Fruit fly (Drosophila melanogaster) whole organism, embryonic: ENCODE measurements around the gene CG6415.
A peak's percentile ranks its signal among the peaks of the same experiment; 100 is the strongest.

Experiments
- Atf3 ChIP-seq: fragments of 200-800 bp; sonication (Bioruptor generic); optimal IDR thresholded peaks from 3 replicates; lab custom pipeline; 2016; ENCODE audit warnings: missing biosample characterization, missing genetic modification characterization
- BEAF-32 ChIP-seq: fragments of 200-800 bp; sonication (Bioruptor generic); optimal IDR thresholded peaks from 3 replicates; lab custom pipeline; 2017; ENCODE audit warnings: missing biosample characterization, missing genetic modification characterization, mild to moderate bottlenecking, moderate library complexity, missing genetic modification reagents
- CG10431 ChIP-seq: fragments of 200-800 bp; sonication (Bioruptor generic); optimal IDR thresholded peaks from 3 replicates; lab custom pipeline; 2018; ENCODE audit warnings: missing biosample characterization, mild to moderate bottlenecking, missing genetic modification characterization
- CG10654 ChIP-seq: fragments of 200-800 bp; sonication (Bioruptor generic); optimal IDR thresholded peaks from 2 replicates; lab custom pipeline; 2016; ENCODE audit warnings: missing biosample characterization, missing genetic modification characterization
- CG12659 ChIP-seq: fragments of 200-800 bp; sonication (Bioruptor generic); optimal IDR thresholded peaks from 3 replicates; lab custom pipeline; 2017; ENCODE audit warnings: mild to moderate bottlenecking, missing biosample characterization, missing genetic modification reagents, missing genetic modification characterization
- CG12769 ChIP-seq: fragments of 200-800 bp; sonication (Bioruptor generic); optimal IDR thresholded peaks from 2 replicates; lab custom pipeline; 2019; ENCODE audit warnings: missing biosample characterization, mild to moderate bottlenecking, missing genetic modification characterization, moderate library complexity
- CG15514 ChIP-seq: fragments of 200-800 bp; sonication (Bioruptor generic); optimal IDR thresholded peaks from 3 replicates; lab custom pipeline; 2017; ENCODE audit warnings: missing biosample characterization, missing genetic modification characterization, mild to moderate bottlenecking, moderate library complexity, missing genetic modification reagents
- CG1603 ChIP-seq: fragments of 200-800 bp; sonication (Bioruptor generic); optimal IDR thresholded peaks from 2 replicates; lab custom pipeline; 2019; ENCODE audit warnings: missing biosample characterization, mild to moderate bottlenecking, missing genetic modification characterization, moderate library complexity
- CG17612 ChIP-seq: fragments of 200-800 bp; sonication (Bioruptor generic); IDR thresholded peaks from 2 replicates; pipeline ENCODE4 v1.3.6; 2022; ENCODE audit warnings: missing biosample characterization, missing genetic modification characterization
- CG18619 ChIP-seq: fragments of 200-800 bp; sonication (Bioruptor generic); optimal IDR thresholded peaks from 3 replicates; lab custom pipeline; 2017; ENCODE audit warnings: missing biosample characterization, mild to moderate bottlenecking, missing genetic modification characterization
- CG2129 ChIP-seq: fragments of 200-800 bp; sonication (Bioruptor generic); IDR thresholded peaks from 2 replicates; pipeline ENCODE4 v1.3.6; 2022; ENCODE audit warnings: missing biosample characterization, missing genetic modification characterization; ENCODE audit not compliant: partially characterized antibody
- CG2678 ChIP-seq: fragments of 200-800 bp; sonication (Bioruptor generic); optimal IDR thresholded peaks from 3 replicates; lab custom pipeline; 2019; ENCODE audit warnings: missing biosample characterization, mild to moderate bottlenecking, missing genetic modification characterization, moderate library complexity
- CG30431 ChIP-seq: fragments of 200-800 bp; sonication (Bioruptor generic); optimal IDR thresholded peaks from 2 replicates; lab custom pipeline; 2017; ENCODE audit warnings: missing biosample characterization, missing genetic modification characterization
- CG32767 ChIP-seq: fragments of 200-800 bp; sonication (Bioruptor generic); IDR thresholded peaks from 2 replicates; pipeline ENCODE4 v1.3.6; 2022; ENCODE audit warnings: missing biosample characterization, missing genetic modification characterization
- CG3847 ChIP-seq: fragments of 200-800 bp; sonication (Bioruptor generic); IDR thresholded peaks from 2 replicates; pipeline ENCODE4 v1.3.6; 2022; ENCODE audit warnings: missing biosample characterization, missing genetic modification characterization
- CG3995 ChIP-seq: fragments of 200-800 bp; sonication (Bioruptor generic); optimal IDR thresholded peaks from 3 replicates; lab custom pipeline; 2016; ENCODE audit warnings: missing biosample characterization, missing genetic modification characterization
- CG4360 ChIP-seq: fragments of 200-800 bp; sonication (Bioruptor generic); IDR thresholded peaks from 2 replicates; pipeline ENCODE4 v1.3.6; 2022; ENCODE audit warnings: missing biosample characterization, missing genetic modification characterization
- CG6765 ChIP-seq: fragments of 200-800 bp; sonication (Bioruptor generic); optimal IDR thresholded peaks from 3 replicates; lab custom pipeline; 2017; ENCODE audit warnings: missing biosample characterization, mild to moderate bottlenecking, missing genetic modification characterization
- CTCF ChIP-seq: fragments of 200-800 bp; sonication (Bioruptor generic); optimal IDR thresholded peaks from 2 replicates; lab custom pipeline; 2017; ENCODE audit warnings: missing biosample characterization, mild to moderate bottlenecking, missing genetic modification characterization, moderate library complexity
- Chrac-16 ChIP-seq: fragments of 200-800 bp; sonication (Bioruptor generic); optimal IDR thresholded peaks from 3 replicates; lab custom pipeline; 2016; ENCODE audit warnings: missing biosample characterization, missing genetic modification characterization
- CrebB ChIP-seq: fragments of 200-800 bp; sonication (Bioruptor generic); optimal IDR thresholded peaks from 3 replicates; lab custom pipeline; 2018; ENCODE audit warnings: missing biosample characterization, mild to moderate bottlenecking, missing genetic modification characterization
- Dbx ChIP-seq: fragments of 200-800 bp; sonication (Bioruptor generic); IDR thresholded peaks from 3 replicates; pipeline ENCODE4 v1.3.6; 2022; ENCODE audit warnings: missing biosample characterization, missing genetic modification characterization
- Dip3 ChIP-seq: fragments of 200-800 bp; sonication (Bioruptor generic); optimal IDR thresholded peaks from 3 replicates; lab custom pipeline; 2016; ENCODE audit warnings: missing biosample characterization, missing genetic modification characterization
- Elba2 ChIP-seq: fragments of 200-800 bp; sonication (Bioruptor generic); optimal IDR thresholded peaks from 3 replicates; lab custom pipeline; 2016; ENCODE audit warnings: missing biosample characterization, missing genetic modification characterization
- Fer1 ChIP-seq: fragments of 200-800 bp; sonication (Bioruptor generic); optimal IDR thresholded peaks from 2 replicates; lab custom pipeline; 2017; ENCODE audit warnings: missing biosample characterization, mild to moderate bottlenecking, missing genetic modification characterization
- Hand ChIP-seq: fragments of 200-800 bp; sonication (Bioruptor generic); optimal IDR thresholded peaks from 2 replicates; lab custom pipeline; 2017; ENCODE audit warnings: mild to moderate bottlenecking, missing biosample characterization, missing genetic modification reagents, missing genetic modification characterization
- Hey ChIP-seq: fragments of 200-800 bp; sonication (Bioruptor generic); optimal IDR thresholded peaks from 3 replicates; lab custom pipeline; 2018; ENCODE audit warnings: missing biosample characterization, mild to moderate bottlenecking, missing genetic modification characterization
- Jarid2 ChIP-seq: fragments of 200-800 bp; sonication (Bioruptor generic); optimal IDR thresholded peaks from 3 replicates; lab custom pipeline; 2017; ENCODE audit warnings: mild to moderate bottlenecking, missing biosample characterization, missing genetic modification reagents, missing genetic modification characterization
- Kr ChIP-seq: fragments of 200-800 bp; sonication (Bioruptor generic); optimal IDR thresholded peaks from 2 replicates; lab custom pipeline; 2017; ENCODE audit warnings: missing biosample characterization, mild to moderate bottlenecking, missing genetic modification characterization
- Max ChIP-seq: fragments of 200-800 bp; sonication (Bioruptor generic); optimal IDR thresholded peaks from 2 replicates; lab custom pipeline; 2016; ENCODE audit warnings: missing biosample characterization, mild to moderate bottlenecking, missing genetic modification characterization
- Meics ChIP-seq: fragments of 200-800 bp; sonication (Bioruptor generic); optimal IDR thresholded peaks from 2 replicates; lab custom pipeline; 2017; ENCODE audit warnings: missing biosample characterization, mild to moderate bottlenecking, missing genetic modification characterization
- NC2β ChIP-seq: fragments of 200-800 bp; sonication (Bioruptor generic); optimal IDR thresholded peaks from 2 replicates; lab custom pipeline; 2016; ENCODE audit warnings: missing biosample characterization, missing genetic modification characterization
- NfI ChIP-seq: fragments of 200-800 bp; sonication (Bioruptor generic); optimal IDR thresholded peaks from 3 replicates; lab custom pipeline; 2018; ENCODE audit warnings: missing biosample characterization, mild to moderate bottlenecking, missing genetic modification characterization, moderate library complexity
- Rfx ChIP-seq: fragments of 200-800 bp; sonication (Bioruptor generic); IDR thresholded peaks from 2 replicates; pipeline ENCODE4 v1.3.6; 2022; ENCODE audit warnings: missing biosample characterization, missing genetic modification characterization
- Sry-δ ChIP-seq: fragments of 200-800 bp; sonication (Bioruptor generic); optimal IDR thresholded peaks from 2 replicates; lab custom pipeline; 2016; ENCODE audit warnings: missing biosample characterization, missing genetic modification characterization
- TFAM ChIP-seq: fragments of 200-800 bp; sonication (Bioruptor generic); optimal IDR thresholded peaks from 2 replicates; lab custom pipeline; 2017; ENCODE audit warnings: missing biosample characterization, missing genetic modification characterization, inconsistent platforms
- ap ChIP-seq: fragments of 200-800 bp; sonication (Bioruptor generic); IDR thresholded peaks from 2 replicates; pipeline ENCODE4 v1.3.6; 2022; ENCODE audit warnings: missing biosample characterization, missing genetic modification characterization
- cg ChIP-seq: fragments of 200-800 bp; sonication (Bioruptor generic); optimal IDR thresholded peaks from 3 replicates; lab custom pipeline; 2019; ENCODE audit warnings: missing biosample characterization, mild to moderate bottlenecking, missing genetic modification characterization, moderate library complexity
- chinmo ChIP-seq: fragments of 200-800 bp; sonication (Bioruptor generic); IDR thresholded peaks from 4 replicates; pipeline ENCODE4 v1.3.6; 2022; ENCODE audit warnings: missing biosample characterization, missing genetic modification characterization; ENCODE audit not compliant: partially characterized antibody
- dati ChIP-seq: fragments of 200-800 bp; sonication (Bioruptor generic); IDR thresholded peaks from 2 replicates; pipeline ENCODE4 v1.3.6; 2022; ENCODE audit warnings: missing biosample characterization, missing genetic modification characterization
- gem ChIP-seq: fragments of 200-800 bp; sonication (Bioruptor generic); optimal IDR thresholded peaks from 2 replicates; lab custom pipeline; 2019; ENCODE audit warnings: missing biosample characterization, mild to moderate bottlenecking, missing genetic modification characterization, moderate library complexity
- gfzf ChIP-seq: fragments of 200-800 bp; sonication (Bioruptor generic); optimal IDR thresholded peaks from 2 replicates; lab custom pipeline; 2016; ENCODE audit warnings: missing biosample characterization, mild to moderate bottlenecking, missing genetic modification characterization, moderate library complexity
- grau ChIP-seq: fragments of 200-800 bp; optimal IDR thresholded peaks from 3 replicates; lab custom pipeline; 2019; ENCODE audit warnings: missing biosample characterization, mild to moderate bottlenecking, missing genetic modification characterization, moderate library complexity
- hb ChIP-seq: fragments of 200-800 bp; sonication (Bioruptor generic); IDR thresholded peaks from 3 replicates; pipeline ENCODE4 v1.3.6; 2022; ENCODE audit warnings: missing biosample characterization, missing genetic modification characterization; ENCODE audit not compliant: partially characterized antibody
- kay ChIP-seq: fragments of 200-800 bp; sonication (Bioruptor generic); optimal IDR thresholded peaks from 2 replicates; lab custom pipeline; 2016; ENCODE audit warnings: missing biosample characterization, missing genetic modification characterization
- ken ChIP-seq: fragments of 200-800 bp; sonication (Bioruptor generic); IDR thresholded peaks from 3 replicates; pipeline ENCODE4 v1.3.6; 2022; ENCODE audit warnings: missing biosample characterization, missing genetic modification characterization
- knrl ChIP-seq: fragments of 200-800 bp; sonication (Bioruptor generic); IDR thresholded peaks from 3 replicates; pipeline ENCODE4 v1.3.6; 2022; ENCODE audit warnings: missing biosample characterization, missing genetic modification characterization; ENCODE audit not compliant: partially characterized antibody
- sd ChIP-seq: fragments of 200-800 bp; sonication (Bioruptor generic); optimal IDR thresholded peaks from 3 replicates; lab custom pipeline; 2018; ENCODE audit warnings: missing biosample characterization, mild to moderate bottlenecking, missing genetic modification characterization, moderate library complexity
- sens-2 ChIP-seq: fragments of 200-800 bp; sonication (Bioruptor generic); IDR thresholded peaks from 2 replicates; pipeline ENCODE4 v1.3.6; 2022; ENCODE audit warnings: missing biosample characterization, missing genetic modification characterization
- shn ChIP-seq: fragments of 200-800 bp; sonication (Bioruptor generic); optimal IDR thresholded peaks from 3 replicates; lab custom pipeline; 2016; ENCODE audit warnings: missing biosample characterization, missing genetic modification characterization
- vfl ChIP-seq: fragments of 200-800 bp; sonication (Bioruptor generic); optimal IDR thresholded peaks from 2 replicates; lab custom pipeline; 2016; ENCODE audit warnings: missing biosample characterization, missing genetic modification characterization

Gene CG6415

DNA sequence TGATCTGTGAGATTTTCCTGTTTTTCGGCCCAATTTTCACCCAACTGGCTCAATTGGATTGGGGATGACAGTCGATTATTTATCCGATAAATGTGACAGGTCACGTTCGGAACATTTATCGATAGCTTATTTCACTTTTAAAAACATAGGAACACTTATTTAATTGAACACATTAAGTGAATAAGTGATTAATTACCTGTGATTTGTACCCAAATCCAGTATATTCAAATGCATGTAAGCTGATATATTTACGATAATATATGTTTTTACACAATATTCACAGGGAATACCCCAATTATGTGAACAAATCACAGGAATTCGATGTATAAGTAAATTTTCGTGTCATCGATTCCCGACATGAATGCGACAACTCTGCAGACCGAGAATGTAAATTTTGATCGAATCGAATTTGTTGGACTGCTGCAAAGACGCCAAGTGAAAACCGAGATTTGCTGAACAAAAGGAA lies 29.0 kb downstream of the CG6415 start, which contains the start of the genes EMC3 and Dpy-30L1 (continued):
- TF ChIP-seq Elba2 (GFP tag; lab: Kevin White, UChicago), result peak; percentile 32
- peak; percentile 82 for TF ChIP-seq CG2129 (GFP tag; lab: Robert Waterston, UW)
- TF ChIP-seq ken (GFP tag; lab: Robert Waterston, UW), result no peak
- no peak for TF ChIP-seq dati
- TF ChIP-seq TFAM (GFP tag; lab: Kevin White, UChicago), result no peak
- TF ChIP-seq cg (GFP tag; lab: Kevin White, UChicago), result no peak
- peak; percentile 76; the same call in 1 of the 4 replicates for TF ChIP-seq chinmo (GFP tag; lab: Robert Waterston, UW)
- TF ChIP-seq CG3995 (GFP tag; lab: Kevin White, UChicago), result peak; percentile 99
- TF ChIP-seq Kr (GFP tag; lab: Kevin White, UChicago), result no peak
- no peak for TF ChIP-seq Hand (GFP tag; lab: Kevin White, UChicago)
- TF ChIP-seq CG15514 (GFP tag; lab: Kevin White, UChicago), result peak; percentile 71
- no peak for TF ChIP-seq Hey (tag; lab: Kevin White, UChicago)
- TF ChIP-seq CrebB (tag; lab: Kevin White, UChicago), result no peak
- peak; percentile 73; the same call in 2 of the 3 replicates for TF ChIP-seq hb
- TF ChIP-seq ap (GFP tag; lab: Robert Waterston, UW), result no peak
- no peak for TF ChIP-seq Meics (GFP tag; lab: Kevin White, UChicago)
- TF ChIP-seq Rfx, result peak; percentile 71
- TF ChIP-seq Max (GFP tag; lab: Kevin White, UChicago), result peak; percentile 58
- no peak for TF ChIP-seq CTCF (GFP tag; lab: Kevin White, UChicago)
- TF ChIP-seq CG1603 (tag; lab: Kevin White, UChicago), result peak; percentile 80
- no peak for TF ChIP-seq shn (GFP tag; lab: Kevin White, UChicago)
- peak; percentile 0 for TF ChIP-seq CG6765 (GFP tag; lab: Kevin White, UChicago)
- no peak for TF ChIP-seq Atf3 (GFP tag; lab: Kevin White, UChicago)
- peak; percentile 75 for TF ChIP-seq Dbx
- peak; percentile 66 for TF ChIP-seq grau
- TF ChIP-seq sd (tag; lab: Kevin White, UChicago), result no peak
- TF ChIP-seq CG30431 (GFP tag; lab: Kevin White, UChicago), result no peak
- peak; percentile 57 for TF ChIP-seq Fer1 (GFP tag; lab: Kevin White, UChicago)
- no peak for TF ChIP-seq CG18619
- no peak for TF ChIP-seq CG4360 (GFP tag; lab: Robert Waterston, UW)
- peak; percentile 10 for TF ChIP-seq vfl (GFP tag; lab: Kevin White, UChicago)
- no peak for TF ChIP-seq CG12769 (tag; lab: Kevin White, UChicago)
- TF ChIP-seq BEAF-32, result peak; percentile 91
- peak; percentile 7 for TF ChIP-seq gfzf
- TF ChIP-seq gem (tag; lab: Kevin White, UChicago), result no peak
- no peak for TF ChIP-seq CG10431 (GFP tag; lab: Kevin White, UChicago)
- peak; percentile 33 for TF ChIP-seq NfI (GFP tag; lab: Kevin White, UChicago)
- TF ChIP-seq CG32767 (GFP tag; lab: Robert Waterston, UW), result 0 out of 2 replicates have a peak, but pooled peaks have one; percentile 25
- TF ChIP-seq knrl, result peak; percentile 86
- peak; percentile 87 for TF ChIP-seq Sry-δ (GFP tag; lab: Kevin White, UChicago)
- peak; percentile 67 for TF ChIP-seq Chrac-16
- TF ChIP-seq CG3847 (GFP tag; lab: Robert Waterston, UW), result peak; percentile 56
- no peak for TF ChIP-seq CG17612 (GFP tag; lab: Robert Waterston, UW)
- no peak for TF ChIP-seq CG2678 (tag; lab: Kevin White, UChicago)
- TF ChIP-seq sens-2 (GFP tag; lab: Robert Waterston, UW), result no peak
- peak; percentile 35 for TF ChIP-seq NC2β
- peak; percentile 30 for TF ChIP-seq kay (GFP tag; lab: Kevin White, UChicago)
- peak; percentile 37 for TF ChIP-seq CG10654 (GFP tag; lab: Kevin White, UChicago)
- peak; percentile 45 for TF ChIP-seq Dip3 (GFP tag; lab: Kevin White, UChicago)
- TF ChIP-seq CG12659, result peak; percentile 83
- no peak for TF ChIP-seq Jarid2
